Worm (Caenorhabditis elegans): Measurements from ENCODE around the gene W10G11.19.

- TF ChIP-seq sptf-2 (GFP tag; optimal IDR thresholded peaks at IDR 0.05) (no peak), attf-6 (GFP tag; IDR thresholded peaks at IDR 0.05) (no peak), F49E8.2 (tag; optimal IDR thresholded peaks at IDR 0.05; ENCODE audit: insufficient read depth) (no peak), unc-130 (GFP tag; optimal IDR thresholded peaks at IDR 0.05) (no peak), attf-5 (GFP tag; optimal IDR thresholded peaks at IDR 0.05) (no peak), pha-4 (tag; optimal IDR thresholded peaks at IDR 0.05) (no peak), cebp-1 (GFP tag; IDR thresholded peaks at IDR 0.05) (no peak), cebp-1 (tag; optimal IDR thresholded peaks at IDR 0.05) (no peak)
Observed at ce11 chrII:3573255-3573654, 22.8 kb downstream of the W10G11.19 start, which contains the start of gene clec-130.

Measured in whole organism, young adult.